Fruit fly (Drosophila melanogaster) whole organism, adult: ENCODE data around the gene Tango2.

Experiments used
- CG7101 ChIP-seq: fragments of 200-800 bp; sonication (Bioruptor generic); optimal IDR thresholded peaks from 2 replicates; lab custom pipeline; 2018; ENCODE audit warnings: missing biosample characterization, mild to moderate bottlenecking, missing genetic modification characterization, moderate library complexity
- Mnt ChIP-seq: fragments of 200-800 bp; sonication (Bioruptor generic); optimal IDR thresholded peaks from 2 replicates; lab custom pipeline; 2016; ENCODE audit warnings: missing biosample characterization, mild to moderate bottlenecking, missing genetic modification characterization

dm6 chrX:13636810-13637209 lies 20.0 kb downstream of the Tango2 start:
- TF ChIP-seq CG7101 (tag; lab: Kevin White, UChicago) (no peak), Mnt (GFP tag; lab: Kevin White, UChicago) (no peak)
